Fruit fly (Drosophila melanogaster) whole organism, embryonic: ENCODE measurements around the gene CG7557.

Experiments
- B-H1 ChIP-seq: fragments of 200-800 bp; sonication (Bioruptor generic); IDR thresholded peaks from 3 replicates; pipeline ENCODE4 v1.3.6; 2022; ENCODE audit warnings: missing biosample characterization, missing genetic modification characterization
- CG10431 ChIP-seq: fragments of 200-800 bp; sonication (Bioruptor generic); optimal IDR thresholded peaks from 3 replicates; lab custom pipeline; 2018; ENCODE audit warnings: missing biosample characterization, mild to moderate bottlenecking, missing genetic modification characterization
- CG10959 ChIP-seq: fragments of 200-800 bp; sonication (Bioruptor generic); IDR thresholded peaks from 2 replicates; pipeline ENCODE4 v1.3.6; 2022; ENCODE audit warnings: missing biosample characterization, missing genetic modification characterization
- CG11093 ChIP-seq: fragments of 200-800 bp; sonication (Bioruptor generic); IDR thresholded peaks from 3 replicates; pipeline ENCODE4 v1.3.6; 2022; ENCODE audit warnings: missing biosample characterization, missing genetic modification characterization
- CG13123 ChIP-seq: fragments of 200-800 bp; sonication (Bioruptor generic); optimal IDR thresholded peaks from 2 replicates; lab custom pipeline; 2016; ENCODE audit warnings: missing biosample characterization, missing genetic modification characterization
- CG13296 ChIP-seq: fragments of 200-800 bp; sonication (Bioruptor generic); optimal IDR thresholded peaks from 3 replicates; lab custom pipeline; 2018; ENCODE audit warnings: missing biosample characterization, mild to moderate bottlenecking, missing genetic modification characterization
- CG13775 ChIP-seq: fragments of 200-800 bp; sonication (Bioruptor generic); optimal IDR thresholded peaks from 3 replicates; lab custom pipeline; 2017; ENCODE audit warnings: missing biosample characterization, mild to moderate bottlenecking, missing genetic modification characterization
- CG14014 ChIP-seq: fragments of 200-800 bp; sonication (Bioruptor generic); IDR thresholded peaks from 2 replicates; pipeline ENCODE4 v1.3.6; 2022; ENCODE audit warnings: missing biosample characterization, missing genetic modification characterization
- CG1529 ChIP-seq: fragments of 200-800 bp; sonication (Bioruptor generic); optimal IDR thresholded peaks from 3 replicates; lab custom pipeline; 2018; ENCODE audit warnings: missing biosample characterization, missing genetic modification characterization
- CG18476 ChIP-seq: fragments of 200-800 bp; sonication (Bioruptor generic); optimal IDR thresholded peaks from 2 replicates; lab custom pipeline; 2016; ENCODE audit warnings: missing biosample characterization, mild to moderate bottlenecking, missing genetic modification characterization
- CG4404 ChIP-seq: fragments of 200-800 bp; sonication (Bioruptor generic); IDR thresholded peaks from 2 replicates; pipeline ENCODE4 v1.3.6; 2022; ENCODE audit warnings: missing biosample characterization, missing genetic modification characterization
- CG4707 ChIP-seq: fragments of 200-800 bp; sonication (Bioruptor generic); optimal IDR thresholded peaks from 2 replicates; lab custom pipeline; 2018; ENCODE audit warnings: missing biosample characterization, mild to moderate bottlenecking, missing genetic modification characterization, moderate library complexity
- CG6254 ChIP-seq: fragments of 200-800 bp; sonication (Bioruptor generic); optimal IDR thresholded peaks from 3 replicates; lab custom pipeline; 2017; ENCODE audit warnings: mild to moderate bottlenecking, missing biosample characterization, missing genetic modification reagents, missing genetic modification characterization
- CG6765 ChIP-seq: fragments of 200-800 bp; sonication (Bioruptor generic); optimal IDR thresholded peaks from 3 replicates; lab custom pipeline; 2017; ENCODE audit warnings: missing biosample characterization, mild to moderate bottlenecking, missing genetic modification characterization
- CG7271 ChIP-seq: fragments of 200-800 bp; sonication (Bioruptor generic); optimal IDR thresholded peaks from 2 replicates; lab custom pipeline; 2018; ENCODE audit warnings: missing biosample characterization, mild to moderate bottlenecking, missing genetic modification characterization, moderate library complexity
- CG8478 ChIP-seq: fragments of >200 bp; optimal IDR thresholded peaks from 2 replicates; lab custom pipeline; 2018
- CG8944 ChIP-seq: fragments of 200-800 bp; sonication (Bioruptor generic); optimal IDR thresholded peaks from 3 replicates; lab custom pipeline; 2016; ENCODE audit warnings: missing biosample characterization, missing genetic modification characterization
- CG9215 ChIP-seq: fragments of 200-800 bp; sonication (Bioruptor generic); IDR thresholded peaks from 2 replicates; pipeline ENCODE4 v1.3.6; 2022; ENCODE audit warnings: missing biosample characterization, missing genetic modification characterization
- CG9876 ChIP-seq: fragments of 200-800 bp; sonication (Bioruptor generic); optimal IDR thresholded peaks from 2 replicates; lab custom pipeline; 2016; ENCODE audit warnings: missing biosample characterization, missing genetic modification characterization
- Dll ChIP-seq: fragments of 200-800 bp; sonication (Bioruptor generic); IDR thresholded peaks from 4 replicates; pipeline ENCODE4 v1.3.6; 2022; ENCODE audit warnings: missing biosample characterization, missing genetic modification characterization; ENCODE audit not compliant: partially characterized antibody
- E2f1 ChIP-seq: fragments of 200-800 bp; sonication (Bioruptor generic); IDR thresholded peaks from 2 replicates; pipeline ENCODE4 v1.3.6; 2022; ENCODE audit warnings: missing biosample characterization, missing genetic modification characterization
- Fer2 ChIP-seq: fragments of 200-800 bp; sonication (Bioruptor generic); optimal IDR thresholded peaks from 2 replicates; lab custom pipeline; 2018; ENCODE audit warnings: missing biosample characterization, mild to moderate bottlenecking, missing genetic modification characterization, moderate library complexity
- HmgD ChIP-seq: fragments of 200-800 bp; sonication (Bioruptor generic); optimal IDR thresholded peaks from 3 replicates; lab custom pipeline; 2016; ENCODE audit warnings: missing biosample characterization, missing genetic modification characterization
- Jarid2 ChIP-seq: fragments of 200-800 bp; sonication (Bioruptor generic); optimal IDR thresholded peaks from 3 replicates; lab custom pipeline; 2017; ENCODE audit warnings: mild to moderate bottlenecking, missing biosample characterization, missing genetic modification reagents, missing genetic modification characterization
- Meics ChIP-seq: fragments of 200-800 bp; sonication (Bioruptor generic); optimal IDR thresholded peaks from 2 replicates; lab custom pipeline; 2017; ENCODE audit warnings: missing biosample characterization, mild to moderate bottlenecking, missing genetic modification characterization
- NC2α ChIP-seq: fragments of 200-800 bp; sonication (Bioruptor generic); optimal IDR thresholded peaks from 2 replicates; lab custom pipeline; 2016; ENCODE audit warnings: missing biosample characterization, missing genetic modification characterization
- NfI ChIP-seq: fragments of 200-800 bp; sonication (Bioruptor generic); optimal IDR thresholded peaks from 3 replicates; lab custom pipeline; 2018; ENCODE audit warnings: missing biosample characterization, mild to moderate bottlenecking, missing genetic modification characterization, moderate library complexity
- Oaz ChIP-seq: fragments of 200-800 bp; sonication (Bioruptor generic); IDR thresholded peaks from 2 replicates; pipeline ENCODE4 v1.3.6; 2022; ENCODE audit warnings: missing biosample characterization, missing genetic modification characterization
- Ssrp ChIP-seq: fragments of 200-800 bp; sonication (Bioruptor generic); optimal IDR thresholded peaks from 2 replicates; lab custom pipeline; 2018; ENCODE audit warnings: missing biosample characterization, mild to moderate bottlenecking, missing genetic modification characterization, moderate library complexity
- Xrp1 ChIP-seq: fragments of 200-800 bp; sonication (Bioruptor generic); IDR thresholded peaks from 2 replicates; pipeline ENCODE4 v1.3.6; 2022; ENCODE audit warnings: missing biosample characterization, missing genetic modification characterization
- ac ChIP-seq: fragments of 200-800 bp; sonication (Bioruptor generic); optimal IDR thresholded peaks from 3 replicates; lab custom pipeline; 2017; ENCODE audit warnings: missing biosample characterization, mild to moderate bottlenecking, missing genetic modification characterization
- ara ChIP-seq: fragments of 200-800 bp; sonication (Bioruptor generic); IDR thresholded peaks from 2 replicates; pipeline ENCODE4 v1.3.6; 2022; ENCODE audit warnings: missing biosample characterization, missing genetic modification characterization
- croc ChIP-seq: fragments of 200-800 bp; sonication (Bioruptor generic); conservative IDR thresholded peaks from 3 replicates; pipeline ENCODE4 v1.3.6; 2022; ENCODE audit warnings: missing biosample characterization, missing genetic modification characterization
- crol ChIP-seq: fragments of 200-800 bp; sonication (Bioruptor generic); IDR thresholded peaks from 2 replicates; pipeline ENCODE4 v1.3.6; 2022; ENCODE audit warnings: missing biosample characterization, missing genetic modification characterization
- dmrt11E ChIP-seq: fragments of 200-800 bp; sonication (Bioruptor generic); optimal IDR thresholded peaks from 3 replicates; lab custom pipeline; 2018; ENCODE audit warnings: missing biosample characterization, mild to moderate bottlenecking, missing genetic modification characterization, moderate library complexity
- dpn ChIP-seq, 2 experiments: fragments of 200-800 bp; sonication (Bioruptor generic); optimal IDR thresholded peaks; 3 replicates each; lab custom pipeline; 2016; ENCODE audit warnings: missing biosample characterization in 2 of 2, missing genetic modification characterization in 2 of 2
- eyg ChIP-seq: fragments of 200-800 bp; sonication (Bioruptor generic); optimal IDR thresholded peaks from 3 replicates; lab custom pipeline; 2016; ENCODE audit warnings: missing biosample characterization, missing genetic modification characterization
- fd3F ChIP-seq: fragments of 200-800 bp; sonication (Bioruptor generic); optimal IDR thresholded peaks from 2 replicates; lab custom pipeline; 2018; ENCODE audit warnings: missing biosample characterization, mild to moderate bottlenecking, missing genetic modification characterization, moderate library complexity
- grau ChIP-seq: fragments of 200-800 bp; optimal IDR thresholded peaks from 3 replicates; lab custom pipeline; 2019; ENCODE audit warnings: missing biosample characterization, mild to moderate bottlenecking, missing genetic modification characterization, moderate library complexity
- grn ChIP-seq: fragments of 200-800 bp; sonication (Bioruptor generic); optimal IDR thresholded peaks from 3 replicates; lab custom pipeline; 2017; ENCODE audit warnings: missing biosample characterization, missing genetic modification characterization
- gro ChIP-seq: fragments of 200-800 bp; sonication (Bioruptor generic); optimal IDR thresholded peaks from 2 replicates; lab custom pipeline; 2016; ENCODE audit warnings: missing biosample characterization, missing genetic modification characterization
- lilli ChIP-seq: fragments of 200-800 bp; sonication (Bioruptor generic); optimal IDR thresholded peaks from 3 replicates; lab custom pipeline; 2016; ENCODE audit warnings: missing biosample characterization, missing genetic modification characterization
- odd ChIP-seq: fragments of 200-800 bp; sonication (Bioruptor generic); optimal IDR thresholded peaks from 2 replicates; lab custom pipeline; 2017; ENCODE audit warnings: missing biosample characterization, mild to moderate bottlenecking, missing genetic modification characterization
- p53 ChIP-seq: fragments of 200-800 bp; sonication (Bioruptor generic); optimal IDR thresholded peaks from 2 replicates; lab custom pipeline; 2016; ENCODE audit warnings: missing biosample characterization, missing genetic modification characterization
- pros ChIP-seq: fragments of 200-800 bp; sonication (Bioruptor generic); optimal IDR thresholded peaks from 3 replicates; lab custom pipeline; 2019; ENCODE audit warnings: missing biosample characterization, mild to moderate bottlenecking, missing genetic modification characterization, moderate library complexity
- pum ChIP-seq: fragments of 200-800 bp; sonication (Bioruptor generic); optimal IDR thresholded peaks from 2 replicates; lab custom pipeline; 2016; ENCODE audit warnings: missing biosample characterization, missing genetic modification characterization
- scrt ChIP-seq: fragments of 200-800 bp; sonication (Bioruptor generic); optimal IDR thresholded peaks from 2 replicates; lab custom pipeline; 2018; ENCODE audit warnings: missing biosample characterization, mild to moderate bottlenecking, missing genetic modification characterization, moderate library complexity
- slbo ChIP-seq: fragments of 200-800 bp; sonication (Bioruptor generic); IDR thresholded peaks from 2 replicates; pipeline ENCODE4 v1.3.6; 2022; ENCODE audit warnings: missing biosample characterization, missing genetic modification characterization
- tgo ChIP-seq: fragments of 200-800 bp; sonication (Bioruptor generic); IDR thresholded peaks from 3 replicates; pipeline ENCODE4 v1.3.6; 2022; ENCODE audit warnings: missing biosample characterization, missing genetic modification characterization
- unc-4 ChIP-seq: fragments of 200-800 bp; sonication (Bioruptor generic); IDR thresholded peaks from 2 replicates; pipeline ENCODE4 v1.3.6; 2022; ENCODE audit warnings: missing biosample characterization, missing genetic modification characterization; ENCODE audit not compliant: partially characterized antibody
- vvl ChIP-seq: fragments of 200-800 bp; sonication (Bioruptor generic); IDR thresholded peaks from 2 replicates; pipeline ENCODE4 v1.3.6; 2022; ENCODE audit warnings: missing biosample characterization, missing genetic modification characterization
- yki ChIP-seq: fragments of >200 bp; optimal IDR thresholded peaks from 3 replicates; lab custom pipeline; 2018
- zf30C ChIP-seq: fragments of 200-800 bp; sonication (Bioruptor generic); optimal IDR thresholded peaks from 3 replicates; lab custom pipeline; 2018; ENCODE audit warnings: missing biosample characterization, mild to moderate bottlenecking, missing genetic modification characterization

Gene CG7557

dm6 chr3L:11429695-11430094 lies 15.3 kb upstream of the CG7557 start (continued):
- TF ChIP-seq CG7271 (tag; lab: Kevin White, UChicago) (no peak), CG11093 (GFP tag; lab: Robert Waterston, UW) (no peak), CG18476 (GFP tag; lab: Kevin White, UChicago) (no peak), Dll (GFP tag; lab: Robert Waterston, UW) (no peak), vvl (peak; percentile 46; the same call in 1 of the 2 replicates), NfI (GFP tag; lab: Kevin White, UChicago) (no peak), slbo (GFP tag; lab: Robert Waterston, UW) (no peak), B-H1 (GFP tag; lab: Robert Waterston, UW) (no peak), Meics (GFP tag; lab: Kevin White, UChicago) (no peak), CG13296 (GFP tag; lab: Kevin White, UChicago) (no peak), CG8944 (GFP tag; lab: Kevin White, UChicago) (no peak), pum (no peak), E2f1 (GFP tag; lab: Robert Waterston, UW) (no peak), croc (GFP tag; lab: Robert Waterston, UW) (0 out of 3 replicates have a peak, but pooled peaks have one; percentile 31), dmrt11E (tag; lab: Kevin White, UChicago) (peak; percentile 59), NC2α (GFP tag; lab: Kevin White, UChicago) (peak; percentile 15), scrt (GFP tag; lab: Kevin White, UChicago) (no peak), CG4707 (GFP tag; lab: Kevin White, UChicago) (no peak), CG14014 (no peak), fd3F (GFP tag; lab: Kevin White, UChicago) (no peak), HmgD (GFP tag; lab: Kevin White, UChicago) (no peak), eyg (no peak), Oaz (GFP tag; lab: Robert Waterston, UW) (no peak), CG13123 (no peak), CG9876 (GFP tag; lab: Kevin White, UChicago) (no peak), CG4404 (GFP tag; lab: Robert Waterston, UW) (no peak), grn (GFP tag; lab: Kevin White, UChicago) (no peak), unc-4 (GFP tag; lab: Robert Waterston, UW) (no peak), Jarid2 (GFP tag; lab: Kevin White, UChicago) (no peak), CG6254 (GFP tag; lab: Kevin White, UChicago) (no peak), CG6765 (GFP tag; lab: Kevin White, UChicago) (no peak), p53 (GFP tag; lab: Kevin White, UChicago) (no peak), pros (GFP tag; lab: Kevin White, UChicago) (no peak), grau (peak; percentile 45), CG8478 (no peak), Xrp1 (GFP tag; lab: Robert Waterston, UW) (no peak), crol (GFP tag; lab: Robert Waterston, UW) (no peak), Ssrp (peak; percentile 54), dpn (GFP tag; optimal IDR thresholded peaks at IDR 0.05; lab: Kevin White, UChicago) (peak in 1 of 2 experiments; percentile 56), CG9215 (GFP tag; lab: Robert Waterston, UW) (no peak), tgo (no peak), lilli (GFP tag; lab: Kevin White, UChicago) (peak; percentile 16), CG13775 (GFP tag; lab: Kevin White, UChicago) (peak; percentile 57), CG10431 (GFP tag; lab: Kevin White, UChicago) (no peak), ac (GFP tag; lab: Kevin White, UChicago) (no peak), ara (no peak), zf30C (no peak), gro (GFP tag; lab: Kevin White, UChicago) (no peak), odd (no peak), yki (lab: Kevin White, UChicago) (no peak), CG10959 (GFP tag; lab: Robert Waterston, UW) (peak; percentile 22; the same call in 1 of the 2 replicates), Fer2 (no peak), CG1529 (GFP tag; lab: Kevin White, UChicago) (peak; percentile 23)
